Fruit fly (Drosophila melanogaster) whole organism: ENCODE results near the gene CG6873.

Source experiments
- CG8478 ChIP-seq: fragments of >200 bp; optimal IDR thresholded peaks from 2 replicates; lab custom pipeline; 2018; ENCODE audit warnings: inconsistent platforms
- psq ChIP-seq: fragments of >200 bp; optimal IDR thresholded peaks from 2 replicates; lab custom pipeline; 2017

DNA sequence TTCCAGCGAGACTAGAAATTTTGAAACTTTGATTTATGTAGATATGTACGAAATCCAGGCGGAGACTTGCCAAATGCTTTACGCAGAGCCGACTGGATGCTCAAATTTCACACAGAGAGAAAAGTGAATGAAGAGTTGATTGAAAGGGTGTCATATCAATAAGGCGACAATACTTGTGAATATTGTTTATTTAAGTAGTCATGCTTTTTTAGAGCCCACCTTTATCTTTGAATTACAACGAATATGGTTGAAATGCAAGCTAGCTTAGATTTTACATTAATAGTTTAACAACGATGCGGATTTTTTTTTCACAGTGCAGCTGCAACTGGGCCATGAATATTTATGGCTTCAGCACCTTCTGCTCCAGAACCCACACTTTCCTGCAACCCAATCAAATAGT is at the start of gene CG6873:
- TF ChIP-seq CG8478 (lab: Kevin White, UChicago): no peak
- no peak for TF ChIP-seq psq
